Worm (Caenorhabditis elegans): ENCODE measurements around the gene K03B8.11.

ce11 chrV:11344112-11344511, 46.2 kb downstream of the K03B8.11 start:
- TF ChIP-seq sea-2 (GFP tag; IDR thresholded peaks at IDR 0.05), result no peak
- no peak for TF ChIP-seq lin-35 (GFP tag; optimal IDR thresholded peaks at IDR 0.05)
- TF ChIP-seq K11D2.4 (GFP tag; IDR thresholded peaks at IDR 0.05), result no peak
- TF ChIP-seq die-1 (tag; optimal IDR thresholded peaks at IDR 0.05), result no peak
- no peak for TF ChIP-seq nfya-2 (GFP tag; IDR thresholded peaks at IDR 0.05)
- no peak for TF ChIP-seq B0035.1 (tag; optimal IDR thresholded peaks at IDR 0.05)
- TF ChIP-seq atf-7 (tag; optimal IDR thresholded peaks at IDR 0.05), result no peak
- no peak for TF ChIP-seq snpc-4 (GFP tag; optimal IDR thresholded peaks at IDR 0.05)
- no peak for TF ChIP-seq snpc-4 (tag; optimal IDR thresholded peaks at IDR 0.05)
- TF ChIP-seq ama-1 (optimal IDR thresholded peaks at IDR 0.05), result no peak
- no peak for TF ChIP-seq ama-1 (GFP tag; optimal IDR thresholded peaks at IDR 0.05)
- no peak for TF ChIP-seq snpc-1.1 (tag; optimal IDR thresholded peaks at IDR 0.05; ENCODE audit: insufficient read depth)
- no peak for TF ChIP-seq hmg-20 (GFP tag; IDR thresholded peaks at IDR 0.05)
- TF ChIP-seq bed-1 (GFP tag; IDR thresholded peaks at IDR 0.05), result no peak

Data from whole organism, young adult.